Worm (Caenorhabditis elegans) whole organism, mixed stage, embryonic: ENCODE results near the gene F57G12.1.

Source experiments
- cnd-1 ChIP-seq: fragments of 200-800 bp; sonication (Bioruptor generic); optimal IDR thresholded peaks from 2 replicates; lab custom pipeline; 2018; ENCODE audit warnings: mild to moderate bottlenecking, missing genetic modification characterization, missing compliant biosample characterization
- lsy-2 ChIP-seq: fragments of 150-350 bp; optimal IDR thresholded peaks from 2 replicates; lab custom pipeline; 2014; ENCODE audit warnings: missing biosample characterization, missing genetic modification characterization
- mls-2 ChIP-seq: sonication (generic microtip); optimal IDR thresholded peaks from 2 replicates; lab custom pipeline; 2016; ENCODE audit warnings: mild to moderate bottlenecking, missing genetic modification characterization, moderate library complexity, missing compliant biosample characterization
- nhr-76 ChIP-seq: sonication (generic microtip); optimal IDR thresholded peaks from 2 replicates; lab custom pipeline; 2017; ENCODE audit warnings: missing biosample characterization, missing genetic modification characterization
- snpc-4 ChIP-seq: fragments of 150-350 bp; optimal IDR thresholded peaks from 2 replicates; lab custom pipeline; 2014; ENCODE audit warnings: missing biosample characterization, missing genetic modification characterization
- tbx-8 ChIP-seq: fragments of 200-800 bp; sonication (Bioruptor generic); optimal IDR thresholded peaks from 2 replicates; lab custom pipeline; 2018; ENCODE audit warnings: mild to moderate bottlenecking, missing genetic modification characterization, moderate library complexity, missing compliant biosample characterization
- zip-8 ChIP-seq: fragments of 150-350 bp; optimal IDR thresholded peaks from 2 replicates; lab custom pipeline; 2014; ENCODE audit warnings: missing biosample characterization, missing genetic modification characterization
- ztf-11 ChIP-seq: fragments of 150-350 bp; optimal IDR thresholded peaks from 2 replicates; lab custom pipeline; 2014; ENCODE audit warnings: missing biosample characterization, missing genetic modification characterization

DNA sequence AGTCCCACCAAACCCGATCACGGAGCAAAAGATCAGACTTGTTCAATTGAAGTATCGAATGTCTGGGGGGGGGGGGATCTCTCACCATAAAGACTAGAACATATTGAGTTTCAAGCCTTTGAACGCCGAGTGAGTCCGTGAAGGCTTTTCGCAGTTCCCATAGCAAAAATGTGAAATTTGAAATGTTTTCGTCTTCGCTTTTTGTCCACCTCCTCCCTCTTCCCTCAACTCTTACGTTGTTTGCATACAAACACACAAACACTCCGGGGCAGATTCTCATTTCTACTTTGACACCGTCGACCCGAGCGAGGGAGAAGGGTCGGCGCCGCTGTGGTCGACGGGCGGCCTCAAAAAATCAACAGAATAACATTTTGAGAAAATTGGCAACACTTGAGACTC, 7.6 kb upstream of the F57G12.1 start:
- TF ChIP-seq zip-8 (no peak), tbx-8 (GFP tag; lab: Kevin White, UChicago) (no peak), lsy-2 (tag; lab: Kevin White, UChicago) (no peak), nhr-76 (no peak), mls-2 (no peak), snpc-4 (tag; lab: Kevin White, UChicago) (no peak), cnd-1 (tag; lab: Kevin White, UChicago) (no peak), ztf-11 (tag; lab: Kevin White, UChicago) (no peak)
